Fruit fly (Drosophila melanogaster): ENCODE measurements around the gene Tango6.

Tango6 gene

dm6 chr2L:19019160-19019592 is 50.3 kb downstream of the Tango6 start (continued):
- no peak for TF ChIP-seq Atf6 (GFP tag; IDR thresholded peaks at IDR 0.05)
- TF ChIP-seq CG32767 (GFP tag; IDR thresholded peaks at IDR 0.05): no peak
- no peak for TF ChIP-seq oc (tag; optimal IDR thresholded peaks at IDR 0.05)
- peak in 1 of 2 experiments; percentile 18 for TF ChIP-seq dpn (GFP tag; optimal IDR thresholded peaks at IDR 0.05)
- TF ChIP-seq Hand (GFP tag; optimal IDR thresholded peaks at IDR 0.05): peak; percentile 39
- no peak for TF ChIP-seq CG7928 (GFP tag; optimal IDR thresholded peaks at IDR 0.05)
- TF ChIP-seq gsb-n (tag; optimal IDR thresholded peaks at IDR 0.05): no peak
- peak; percentile 2 for TF ChIP-seq slou (GFP tag; optimal IDR thresholded peaks at IDR 0.05)
- peak; percentile 52 for TF ChIP-seq HHEX (GFP tag; optimal IDR thresholded peaks at IDR 0.05)
- peak; percentile 54 for TF ChIP-seq Hmr (GFP tag; optimal IDR thresholded peaks at IDR 0.05)
- TF ChIP-seq CG7556 (GFP tag; optimal IDR thresholded peaks at IDR 0.05): peak; percentile 81
- no peak for TF ChIP-seq C15 (GFP tag; IDR thresholded peaks at IDR 0.05)
- TF ChIP-seq CG5180 (GFP tag; optimal IDR thresholded peaks at IDR 0.05): peak; percentile 10
- TF ChIP-seq CG4424 (GFP tag; optimal IDR thresholded peaks at IDR 0.05): peak; percentile 35
- TF ChIP-seq CG13296 (GFP tag; optimal IDR thresholded peaks at IDR 0.05): peak; percentile 11
- TF ChIP-seq Ets65A (GFP tag): peak; percentile 53
- TF ChIP-seq odd (GFP tag; optimal IDR thresholded peaks at IDR 0.05): peak; percentile 43
- TF ChIP-seq Eip74EF (GFP tag; optimal IDR thresholded peaks at IDR 0.05): no peak
- TF ChIP-seq Xbp1 (GFP tag; optimal IDR thresholded peaks at IDR 0.05): peak; percentile 9
- TF ChIP-seq CG18262 (tag; optimal IDR thresholded peaks at IDR 0.05): peak; percentile 52
- TF ChIP-seq Deaf1 (tag; optimal IDR thresholded peaks at IDR 0.05): no peak
- TF ChIP-seq CG31388 (GFP tag; optimal IDR thresholded peaks at IDR 0.05): no peak
- no peak for TF ChIP-seq Antp (GFP tag; optimal IDR thresholded peaks at IDR 0.05)
- no peak for TF ChIP-seq az2 (GFP tag; optimal IDR thresholded peaks at IDR 0.05)
- TF ChIP-seq CG2120 (GFP tag; optimal IDR thresholded peaks at IDR 0.05): peak; percentile 66
- peak; percentile 5 for TF ChIP-seq Asciz (GFP tag; optimal IDR thresholded peaks at IDR 0.05)
- TF ChIP-seq zen (tag; optimal IDR thresholded peaks at IDR 0.05): no peak
- peak; percentile 8 for TF ChIP-seq org-1 (GFP tag; optimal IDR thresholded peaks at IDR 0.05)
- TF ChIP-seq chinmo (GFP tag; IDR thresholded peaks at IDR 0.05; ENCODE audit: partially characterized antibody): no peak
- TF ChIP-seq tio (GFP tag; optimal IDR thresholded peaks at IDR 0.05): peak; percentile 47
- TF ChIP-seq Ravus (GFP tag; IDR thresholded peaks at IDR 0.05): no peak
- TF ChIP-seq CG7963 (GFP tag; IDR thresholded peaks at IDR 0.05; ENCODE audit: partially characterized antibody): no peak
- no peak for TF ChIP-seq Dip2 (GFP tag; IDR thresholded peaks at IDR 0.05)
- peak; percentile 7 for TF ChIP-seq CG16815 (GFP tag; optimal IDR thresholded peaks at IDR 0.05)
- no peak for TF ChIP-seq sqz (GFP tag; optimal IDR thresholded peaks at IDR 0.05)
- TF ChIP-seq ewg (GFP tag; optimal IDR thresholded peaks at IDR 0.05): no peak
- peak; percentile 7 for TF ChIP-seq CG12391 (tag; optimal IDR thresholded peaks at IDR 0.05)
- TF ChIP-seq Drgx (GFP tag; IDR thresholded peaks at IDR 0.05): no peak
- peak; percentile 18 for TF ChIP-seq BtbVII (GFP tag; optimal IDR thresholded peaks at IDR 0.05)
- TF ChIP-seq Lpt (GFP tag; optimal IDR thresholded peaks at IDR 0.05): no peak
- TF ChIP-seq CG11085 (GFP tag; IDR thresholded peaks at IDR 0.05): no peak
- no peak for TF ChIP-seq CG5953 (GFP tag; IDR thresholded peaks at IDR 0.05)
- TF ChIP-seq slbo (GFP tag; IDR thresholded peaks at IDR 0.05): peak; percentile 31; the same call in 1 of the 2 replicates
- no peak for TF ChIP-seq CG10366 (GFP tag; IDR thresholded peaks at IDR 0.05)
- TF ChIP-seq CTCF (GFP tag; optimal IDR thresholded peaks at IDR 0.05): no peak
- peak; percentile 73 for TF ChIP-seq Meics (GFP tag; optimal IDR thresholded peaks at IDR 0.05)
- peak; percentile 14 for TF ChIP-seq CG10267 (tag; optimal IDR thresholded peaks at IDR 0.05)
- TF ChIP-seq CG3995 (GFP tag; optimal IDR thresholded peaks at IDR 0.05): no peak
- TF ChIP-seq CG7839 (tag; optimal IDR thresholded peaks at IDR 0.05): peak; percentile 38
- TF ChIP-seq CG15011 (GFP tag; optimal IDR thresholded peaks at IDR 0.05): peak; percentile 10
- TF ChIP-seq bcd (GFP tag; optimal IDR thresholded peaks at IDR 0.05): peak; percentile 15
